Worm (Caenorhabditis elegans) whole organism, midembryonic: ENCODE results near the gene hpo-38.

Source experiments
- T22C8.4 ChIP-seq: fragments of 200-800 bp; sonication (Bioruptor generic); IDR thresholded peaks from 2 replicates; pipeline ENCODE4 v1.3.6; 2022; ENCODE audit warnings: missing genetic modification characterization, missing compliant biosample characterization
- cog-1 ChIP-seq: sonication (generic microtip); optimal IDR thresholded peaks from 2 replicates; lab custom pipeline; 2016; ENCODE audit warnings: missing genetic modification characterization, missing compliant biosample characterization
- flt-1 ChIP-seq: fragments of 200-800 bp; sonication (Bioruptor generic); IDR thresholded peaks from 2 replicates; pipeline ENCODE4 v1.3.6; 2022; ENCODE audit warnings: missing genetic modification characterization, missing compliant biosample characterization
- klf-2 ChIP-seq: fragments of 200-800 bp; sonication (Bioruptor generic); conservative IDR thresholded peaks from 2 replicates; pipeline ENCODE4 v1.3.6; 2022; ENCODE audit warnings: missing genetic modification reagents, missing genetic modification characterization, missing compliant biosample characterization
- med-1 ChIP-seq: sonication (generic microtip); optimal IDR thresholded peaks from 2 replicates; lab custom pipeline; 2017; ENCODE audit warnings: missing genetic modification characterization, mild to moderate bottlenecking, missing compliant biosample characterization, antibody characterized with exemption, missing genetic modification reagents; ENCODE audit not compliant: insufficient read depth
- ref-1 ChIP-seq: fragments of 200-800 bp; sonication (Bioruptor generic); conservative IDR thresholded peaks from 2 replicates; pipeline ENCODE4 v1.3.6; 2022; ENCODE audit warnings: missing genetic modification reagents, missing genetic modification characterization, missing compliant biosample characterization
- tab-1 ChIP-seq: fragments of 200-800 bp; sonication (Bioruptor generic); IDR thresholded peaks from 2 replicates; pipeline ENCODE4 v1.3.6; 2022; ENCODE audit warnings: missing genetic modification characterization, missing compliant biosample characterization
- ztf-23 ChIP-seq: fragments of 200-800 bp; sonication (Bioruptor generic); IDR thresholded peaks from 2 replicates; pipeline ENCODE4 v1.3.6; 2022; ENCODE audit warnings: missing genetic modification reagents, missing genetic modification characterization, missing compliant biosample characterization
- ztf-29 ChIP-seq: fragments of 200-800 bp; sonication (Bioruptor generic); IDR thresholded peaks from 2 replicates; pipeline ENCODE4 v1.3.6; 2022; ENCODE audit warnings: missing genetic modification reagents, missing genetic modification characterization, missing compliant biosample characterization

The hpo-38 gene

DNA sequence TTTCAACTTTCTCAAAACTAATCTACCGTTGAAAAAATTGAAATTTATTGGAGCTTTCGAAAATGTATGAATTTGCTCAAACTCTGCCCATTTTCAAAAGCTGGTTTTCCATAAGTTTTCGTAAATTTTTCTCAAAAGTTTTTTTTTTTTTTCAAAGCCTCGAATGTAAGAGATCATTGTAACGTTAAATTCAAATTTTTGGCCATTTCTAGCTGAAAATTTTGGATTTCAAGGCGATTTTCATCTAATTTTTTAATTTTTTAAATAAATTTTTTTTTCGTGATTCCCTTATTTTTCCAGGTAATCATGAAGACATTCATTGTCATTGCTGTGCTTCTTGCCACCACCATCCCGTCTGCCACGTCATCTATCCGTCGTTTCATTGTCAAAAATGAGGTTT, at the start of gene hpo-38:
hpo-38 (plus strand) TSS at position 301 of the 400 bp plus-strand sequence.
- TF ChIP-seq cog-1 (tag; lab: Kevin White, UChicago): no peak
- no peak for TF ChIP-seq med-1 (GFP tag; lab: Kevin White, UChicago)
- no peak for TF ChIP-seq flt-1
- TF ChIP-seq tab-1 (GFP tag; lab: Robert Waterston, UW): no peak
- TF ChIP-seq klf-2 (GFP tag; lab: Robert Waterston, UW): no peak
- TF ChIP-seq ref-1 (GFP tag; lab: Robert Waterston, UW): no peak
- no peak for TF ChIP-seq ztf-23 (GFP tag; lab: Robert Waterston, UW)

ce11 chrIII:180963-181362, 49.3 kb upstream of the hpo-38 start, which contains the start of gene F40G9.5:
TSS of gene F40G9.5 (plus strand) at chrIII:181263.
- TF ChIP-seq ztf-29 (no peak), klf-2 (GFP tag; lab: Robert Waterston, UW) (no peak), med-1 (GFP tag; lab: Kevin White, UChicago) (no peak), ztf-23 (GFP tag; lab: Robert Waterston, UW) (no peak), flt-1 (no peak), T22C8.4 (GFP tag; lab: Robert Waterston, UW) (no peak), ref-1 (GFP tag; lab: Robert Waterston, UW) (no peak), tab-1 (GFP tag; lab: Robert Waterston, UW) (no peak), cog-1 (tag; lab: Kevin White, UChicago) (no peak)

DNA sequence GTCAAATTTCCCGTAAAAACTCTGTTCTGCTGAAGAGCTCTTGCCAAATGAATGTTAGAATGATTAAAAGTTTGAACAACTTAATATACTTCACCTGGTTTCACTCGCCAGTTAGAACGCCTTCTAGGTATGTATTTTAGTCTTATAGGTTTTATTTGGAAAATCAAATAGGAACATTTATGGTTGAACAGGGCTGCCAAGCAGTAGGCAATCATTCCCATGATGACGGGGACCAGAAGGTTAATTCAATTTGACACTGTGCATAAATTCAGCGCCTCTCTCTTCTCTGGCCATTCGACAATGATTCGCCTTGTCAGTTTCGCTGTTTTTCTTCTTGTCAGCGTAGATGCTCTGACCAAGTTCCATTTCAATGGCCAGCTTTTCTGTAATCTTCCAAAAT, 48.1 kb upstream of the hpo-38 start, which contains the start of gene F40G9.15:
F40G9.15 (plus strand) TSS at position 301 of the 400 bp plus-strand sequence.
- no peak for TF ChIP-seq klf-2 (GFP tag; lab: Robert Waterston, UW)
- no peak for TF ChIP-seq ztf-29
- no peak for TF ChIP-seq flt-1
- TF ChIP-seq T22C8.4 (GFP tag; lab: Robert Waterston, UW): no peak
- TF ChIP-seq med-1 (GFP tag; lab: Kevin White, UChicago): no peak
- TF ChIP-seq cog-1 (tag; lab: Kevin White, UChicago): no peak
- no peak for TF ChIP-seq ref-1 (GFP tag; lab: Robert Waterston, UW)
- no peak for TF ChIP-seq ztf-23 (GFP tag; lab: Robert Waterston, UW)
- TF ChIP-seq tab-1 (GFP tag; lab: Robert Waterston, UW): no peak

ce11 chrIII:183072-183471, 47.2 kb upstream of the hpo-38 start:
- TF ChIP-seq ref-1 (GFP tag; lab: Robert Waterston, UW): no peak
- no peak for TF ChIP-seq med-1 (GFP tag; lab: Kevin White, UChicago)

DNA sequence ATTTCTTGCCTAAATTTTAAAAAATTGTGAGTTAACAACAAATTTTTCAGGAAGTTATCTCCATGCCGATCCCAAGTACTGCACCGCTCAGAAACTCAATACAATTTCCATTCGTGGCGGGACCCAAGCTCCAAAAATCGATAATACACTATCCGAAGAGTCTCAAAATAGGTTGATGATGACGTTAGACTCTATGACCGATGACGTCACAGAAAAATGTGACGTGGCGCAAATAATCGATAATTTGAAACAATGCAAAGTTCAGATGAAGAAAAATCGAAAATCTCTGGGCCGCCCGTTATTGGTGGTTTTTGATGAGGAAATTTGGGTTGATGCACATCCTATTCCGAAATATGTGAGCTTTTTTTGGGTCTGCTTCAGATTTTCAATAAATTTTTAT, 45.9 kb upstream of the hpo-38 start:
- TF ChIP-seq T22C8.4 (GFP tag; lab: Robert Waterston, UW) (0 out of 2 replicates have a peak, but pooled peaks have one; percentile 5), klf-2 (GFP tag; lab: Robert Waterston, UW) (no peak)

DNA sequence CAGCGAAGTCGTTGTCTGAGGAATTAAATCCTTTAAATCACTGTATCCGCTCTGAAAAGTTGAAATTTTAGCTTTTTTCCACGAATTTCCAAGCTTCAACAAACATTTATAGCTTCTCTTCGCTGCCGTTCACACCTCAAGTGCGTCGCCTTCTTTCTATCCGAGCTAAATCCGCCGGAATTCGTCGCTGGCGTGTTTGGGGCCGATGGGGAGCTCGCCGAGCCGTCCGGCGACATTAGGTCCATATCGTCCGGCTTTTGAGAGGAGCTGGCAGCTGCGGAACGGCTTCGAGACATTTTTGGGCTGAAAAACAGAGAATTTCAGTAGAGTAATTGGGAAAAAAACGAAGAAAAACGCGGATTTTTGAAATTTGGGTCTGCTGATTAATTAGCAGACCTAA, 42.4 kb upstream of the hpo-38 start, which contains the start of gene mxl-2:
mxl-2 (minus strand) TSS at position 303 of the 400 bp plus-strand sequence.
- no peak for TF ChIP-seq T22C8.4 (GFP tag; lab: Robert Waterston, UW)
- no peak for TF ChIP-seq cog-1 (tag; lab: Kevin White, UChicago)
- TF ChIP-seq flt-1: no peak
- TF ChIP-seq ref-1 (GFP tag; lab: Robert Waterston, UW): no peak
- no peak for TF ChIP-seq ztf-29
- TF ChIP-seq ztf-23 (GFP tag; lab: Robert Waterston, UW): no peak
- TF ChIP-seq med-1 (GFP tag; lab: Kevin White, UChicago): no peak
- TF ChIP-seq tab-1 (GFP tag; lab: Robert Waterston, UW): no peak
- no peak for TF ChIP-seq klf-2 (GFP tag; lab: Robert Waterston, UW)

DNA sequence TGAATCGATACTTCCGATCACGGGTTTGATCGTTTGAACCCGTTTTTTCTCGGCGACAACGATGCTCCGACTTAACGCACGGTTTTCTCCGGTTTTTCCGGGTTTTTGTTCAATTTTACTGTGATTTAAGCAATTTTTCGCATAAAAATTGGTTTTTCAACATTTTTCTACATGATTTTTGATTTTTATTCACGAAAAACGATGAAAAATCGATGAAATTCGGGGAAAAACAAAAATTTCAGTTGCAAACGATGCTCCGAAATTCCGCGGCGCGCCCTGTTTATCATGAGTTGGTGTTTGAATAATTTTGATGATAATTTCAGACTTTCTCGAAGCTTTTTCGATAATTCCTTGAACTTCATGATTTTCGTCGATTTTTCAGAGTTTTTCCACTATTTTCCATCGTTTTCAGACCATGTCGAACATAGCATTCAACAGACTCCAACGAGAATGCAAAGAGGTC, 41.8 kb upstream of the hpo-38 start, which contains the start of gene ubc-20:
ubc-20 (plus strand) TSS at position 413 of the 463 bp plus-strand sequence.
- TF ChIP-seq ref-1 (GFP tag; lab: Robert Waterston, UW) (no peak), cog-1 (tag; lab: Kevin White, UChicago) (no peak), tab-1 (GFP tag; lab: Robert Waterston, UW) (no peak), ztf-29 (no peak), flt-1 (no peak), med-1 (GFP tag; lab: Kevin White, UChicago) (no peak), T22C8.4 (GFP tag; lab: Robert Waterston, UW) (no peak), ztf-23 (GFP tag; lab: Robert Waterston, UW) (no peak), klf-2 (GFP tag; lab: Robert Waterston, UW) (no peak)

- TF ChIP-seq flt-1: no peak
- TF ChIP-seq ztf-23 (GFP tag; lab: Robert Waterston, UW): no peak
- no peak for TF ChIP-seq ztf-29
Observed at ce11 chrIII:189280-189679, 40.9 kb upstream of the hpo-38 start.

DNA sequence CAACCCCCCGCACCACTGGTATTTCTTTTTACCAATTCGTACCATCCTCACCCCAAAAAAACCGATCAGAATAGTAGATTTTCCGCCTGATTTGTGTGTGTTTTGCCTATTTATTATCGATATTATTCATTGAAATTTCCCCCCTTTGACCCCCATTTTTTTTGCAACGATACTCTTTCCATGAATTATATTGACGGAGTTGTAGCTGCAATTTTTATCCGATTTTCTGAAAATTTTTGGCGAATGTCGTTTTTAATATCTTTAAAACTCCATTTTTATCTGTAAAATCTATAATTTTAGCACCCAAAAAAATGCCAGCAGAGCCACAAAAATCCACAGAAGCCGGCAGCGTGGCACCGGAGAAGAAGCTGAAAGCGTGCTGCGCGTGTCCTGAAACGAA, 39.5 kb upstream of the hpo-38 start, which contains the start of gene cox-17:
cox-17 (plus strand) TSS at position 301 of the 400 bp plus-strand sequence.
- TF ChIP-seq ztf-29 (no peak), T22C8.4 (GFP tag; lab: Robert Waterston, UW) (no peak), ztf-23 (GFP tag; lab: Robert Waterston, UW) (no peak), med-1 (GFP tag; lab: Kevin White, UChicago) (no peak), ref-1 (GFP tag; lab: Robert Waterston, UW) (no peak), flt-1 (no peak), cog-1 (tag; lab: Kevin White, UChicago) (no peak), klf-2 (GFP tag; lab: Robert Waterston, UW) (no peak), tab-1 (GFP tag; lab: Robert Waterston, UW) (no peak)

ce11 chrIII:191803-192202, 38.4 kb upstream of the hpo-38 start, which contains the start of gene sec-20:
TSS of gene sec-20 (plus strand) at chrIII:192103.
- no peak for TF ChIP-seq ztf-29
- no peak for TF ChIP-seq tab-1 (GFP tag; lab: Robert Waterston, UW)
- no peak for TF ChIP-seq ztf-23 (GFP tag; lab: Robert Waterston, UW)
- no peak for TF ChIP-seq cog-1 (tag; lab: Kevin White, UChicago)
- TF ChIP-seq T22C8.4 (GFP tag; lab: Robert Waterston, UW): no peak
- no peak for TF ChIP-seq klf-2 (GFP tag; lab: Robert Waterston, UW)
- no peak for TF ChIP-seq ref-1 (GFP tag; lab: Robert Waterston, UW)
- TF ChIP-seq med-1 (GFP tag; lab: Kevin White, UChicago): no peak
